Fruit fly (Drosophila melanogaster): ENCODE measurements around the gene CG15386.

Gene CG15386

DNA sequence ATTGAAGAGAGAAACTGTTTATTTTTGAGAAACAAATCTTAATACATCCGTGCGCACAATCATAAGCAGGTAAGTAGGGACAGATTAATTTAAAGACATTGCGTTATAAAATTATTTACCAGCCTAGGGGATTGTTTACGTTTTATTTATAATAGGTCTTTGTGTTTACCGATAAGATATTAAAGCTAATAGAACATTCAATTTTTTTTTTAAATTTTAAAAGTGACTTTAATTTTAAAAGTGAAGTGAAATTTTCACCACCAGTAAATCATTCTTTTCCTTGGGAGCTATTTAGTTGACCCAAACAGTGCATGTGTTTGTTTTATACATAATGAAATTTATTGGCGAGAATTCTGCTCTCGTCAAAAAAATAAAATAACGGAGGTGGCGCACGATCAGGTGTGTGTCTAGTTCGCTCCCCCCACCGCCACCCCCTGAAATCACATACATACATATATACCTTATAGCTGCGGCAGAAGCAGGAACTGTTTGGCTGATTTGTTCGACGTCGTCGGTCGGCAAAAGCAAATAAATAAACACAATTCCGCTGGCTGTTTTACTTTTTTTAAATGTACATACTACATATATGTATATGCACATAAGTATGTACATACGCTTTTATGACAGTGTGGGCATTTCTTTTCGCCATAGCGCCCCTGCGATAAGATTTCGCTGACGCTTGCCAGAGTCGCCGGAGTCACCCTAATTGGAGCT, 41.0 kb downstream of the CG15386 start (continued):
- TF ChIP-seq CG17802 (tag; optimal IDR thresholded peaks at IDR 0.05): no peak
- TF ChIP-seq mld (GFP tag; IDR thresholded peaks at IDR 0.05; ENCODE audit: partially characterized antibody): no peak
- TF ChIP-seq CG10543 (GFP tag; optimal IDR thresholded peaks at IDR 0.05): peak; percentile 72
- TF ChIP-seq CG32767 (GFP tag; IDR thresholded peaks at IDR 0.05): no peak
- TF ChIP-seq CG9817 (tag; optimal IDR thresholded peaks at IDR 0.05): peak; percentile 53
- peak; percentile 52; the same call in 1 of the 2 replicates for TF ChIP-seq Drgx (GFP tag; IDR thresholded peaks at IDR 0.05)
- no peak for TF ChIP-seq CG3726 (GFP tag; IDR thresholded peaks at IDR 0.05)
- no peak for TF ChIP-seq CG6813 (GFP tag; optimal IDR thresholded peaks at IDR 0.05)
- peak; percentile 14 for TF ChIP-seq CG5245 (GFP tag; optimal IDR thresholded peaks at IDR 0.05)
- peak; percentile 70 for TF ChIP-seq CG11504 (tag; optimal IDR thresholded peaks at IDR 0.05)
- TF ChIP-seq kay (GFP tag; optimal IDR thresholded peaks at IDR 0.05): no peak
- TF ChIP-seq Fer3 (tag; optimal IDR thresholded peaks at IDR 0.05): peak; percentile 68
- no peak for TF ChIP-seq HLHmδ (GFP tag; optimal IDR thresholded peaks at IDR 0.05)
- TF ChIP-seq CG12104 (GFP tag; optimal IDR thresholded peaks at IDR 0.05): no peak
- TF ChIP-seq Hey (tag; optimal IDR thresholded peaks at IDR 0.05): no peak
- TF ChIP-seq CG2889 (GFP tag; IDR thresholded peaks at IDR 0.05): no peak
- no peak for TF ChIP-seq Gug (GFP tag; IDR thresholded peaks at IDR 0.05)
- TF ChIP-seq CG13775 (GFP tag; optimal IDR thresholded peaks at IDR 0.05): peak; percentile 41
- peak; percentile 68; the same call in 2 of the 3 replicates for TF ChIP-seq CG11695 (GFP tag; IDR thresholded peaks at IDR 0.05)
- TF ChIP-seq fd102C (GFP tag; optimal IDR thresholded peaks at IDR 0.05): no peak
- peak; percentile 32; the same call in 1 of the 2 replicates for TF ChIP-seq CG10366 (GFP tag; IDR thresholded peaks at IDR 0.05)
- peak; percentile 77 for TF ChIP-seq grau (tag; optimal IDR thresholded peaks at IDR 0.05)
- no peak for TF ChIP-seq CG30020 (tag; optimal IDR thresholded peaks at IDR 0.05)
- TF ChIP-seq bab2 (GFP tag; optimal IDR thresholded peaks at IDR 0.05): peak; percentile 34
- TF ChIP-seq CG15011 (GFP tag; optimal IDR thresholded peaks at IDR 0.05): peak; percentile 45
- TF ChIP-seq CG34376 (GFP tag; optimal IDR thresholded peaks at IDR 0.05): no peak
- no peak for TF ChIP-seq Aef1 (GFP tag; IDR thresholded peaks at IDR 0.05)
- TF ChIP-seq CG7987 (GFP tag; optimal IDR thresholded peaks at IDR 0.05): no peak
- no peak for TF ChIP-seq sens-2 (GFP tag; IDR thresholded peaks at IDR 0.05)
- TF ChIP-seq Vsx1 (GFP tag; optimal IDR thresholded peaks at IDR 0.05): no peak
- no peak; the same call in 2 of the 3 replicates for TF ChIP-seq Mrtf (GFP tag; IDR thresholded peaks at IDR 0.05)
- TF ChIP-seq nerfin-1 (tag; optimal IDR thresholded peaks at IDR 0.05): peak; percentile 8
- no peak for TF ChIP-seq CG14050 (GFP tag; IDR thresholded peaks at IDR 0.05)
- no peak for TF ChIP-seq Kr (GFP tag; optimal IDR thresholded peaks at IDR 0.05)
- TF ChIP-seq seq (GFP tag; IDR thresholded peaks at IDR 0.05): no peak
- peak; percentile 20; the same call in 1 of the 2 replicates for TF ChIP-seq Taf1 (GFP tag; IDR thresholded peaks at IDR 0.05)
- no peak for TF ChIP-seq sd (tag; optimal IDR thresholded peaks at IDR 0.05)
- TF ChIP-seq inv (GFP tag; IDR thresholded peaks at IDR 0.05; ENCODE audit: partially characterized antibody): no peak
- TF ChIP-seq insv (GFP tag; optimal IDR thresholded peaks at IDR 0.05): no peak
- TF ChIP-seq Jarid2 (GFP tag; optimal IDR thresholded peaks at IDR 0.05): peak; percentile 15
- no peak for TF ChIP-seq ash1 (GFP tag; optimal IDR thresholded peaks at IDR 0.05)
- no peak for TF ChIP-seq Optix (GFP tag; IDR thresholded peaks at IDR 0.05)
- TF ChIP-seq cad (GFP tag; optimal IDR thresholded peaks at IDR 0.05): peak; percentile 36
- no peak for TF ChIP-seq Doc3 (GFP tag; IDR thresholded peaks at IDR 0.05; ENCODE audit: partially characterized antibody)
- TF ChIP-seq B-H2 (GFP tag; optimal IDR thresholded peaks at IDR 0.05): peak; percentile 8
- TF ChIP-seq CG7357 (GFP tag; IDR thresholded peaks at IDR 0.05): no peak
- no peak for TF ChIP-seq CG4404 (GFP tag; IDR thresholded peaks at IDR 0.05)
- no peak for TF ChIP-seq run (tag; optimal IDR thresholded peaks at IDR 0.05)
- TF ChIP-seq zen2 (GFP tag; IDR thresholded peaks at IDR 0.05; ENCODE audit: partially characterized antibody): no peak

All from whole organism, embryonic.